Worm (Caenorhabditis elegans): ENCODE data around the gene F28B4.3.

The F28B4.3 gene

DNA sequence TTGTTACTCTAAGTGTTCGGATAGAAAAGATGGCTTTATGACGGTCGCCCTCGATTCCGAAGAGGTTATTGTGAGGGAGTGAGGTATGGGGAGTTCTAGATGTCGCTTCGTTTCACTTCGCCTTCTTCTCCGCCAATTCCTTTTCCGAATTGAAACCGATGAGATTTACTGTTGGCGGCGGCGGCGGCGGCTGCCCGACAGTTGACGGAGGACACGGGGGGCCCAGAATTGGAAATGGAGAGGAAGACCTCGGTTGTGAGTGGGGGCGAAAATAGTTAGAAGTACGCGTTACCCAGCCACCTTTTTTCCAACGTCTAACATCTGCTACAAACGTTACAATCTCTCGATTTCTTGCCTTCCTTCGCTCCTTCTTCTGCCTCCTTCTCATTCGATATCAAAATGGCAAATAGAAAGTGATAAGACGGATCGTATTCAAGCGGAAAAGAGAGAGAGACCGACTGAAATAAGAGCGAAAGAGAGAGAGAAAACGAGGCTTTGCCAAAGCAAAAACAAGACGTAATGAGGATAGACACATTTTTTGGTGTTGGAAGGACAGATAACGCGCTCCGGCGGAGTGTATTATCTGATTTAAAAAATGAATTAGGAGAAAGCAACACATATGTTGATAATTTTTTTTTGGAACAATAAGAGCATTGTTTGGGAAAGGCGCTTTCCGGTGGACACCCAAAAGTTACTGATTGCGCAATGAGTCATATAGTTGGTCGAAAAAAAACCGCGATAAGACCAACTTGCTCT is 17.0 kb downstream of the F28B4.3 start:
- TF ChIP-seq pes-1 (GFP tag; IDR thresholded peaks at IDR 0.05) (no peak), tbx-37 (GFP tag; conservative IDR thresholded peaks at IDR 0.05) (no peak), sea-1 (GFP tag; conservative IDR thresholded peaks at IDR 0.05) (no peak), hnd-1 (tag; optimal IDR thresholded peaks at IDR 0.05) (no peak), flt-1 (GFP tag; IDR thresholded peaks at IDR 0.05) (no peak), hmg-4 (GFP tag; optimal IDR thresholded peaks at IDR 0.05) (no peak), ama-1 (optimal IDR thresholded peaks at IDR 0.05) (no peak)

- TF ChIP-seq tbx-37 (GFP tag; conservative IDR thresholded peaks at IDR 0.05) (no peak), tbx-11 (GFP tag; IDR thresholded peaks at IDR 0.05) (no peak), aly-1 (tag; optimal IDR thresholded peaks at IDR 0.05) (no peak), ceh-13 (GFP tag; optimal IDR thresholded peaks at IDR 0.05) (no peak), flt-1 (GFP tag; IDR thresholded peaks at IDR 0.05) (no peak), tra-4 (tag; optimal IDR thresholded peaks at IDR 0.05) (no peak), ceh-36 (tag; optimal IDR thresholded peaks at IDR 0.05) (no peak), hmg-4 (GFP tag; optimal IDR thresholded peaks at IDR 0.05) (no peak), hmbx-1 (tag; optimal IDR thresholded peaks at IDR 0.05) (no peak), sea-1 (GFP tag; conservative IDR thresholded peaks at IDR 0.05) (no peak), ama-1 (optimal IDR thresholded peaks at IDR 0.05) (no peak)
Observed at ce11 chrX:3216698-3217097, 18.5 kb downstream of the F28B4.3 start.

- TF ChIP-seq flt-1 (GFP tag; IDR thresholded peaks at IDR 0.05) (no peak), ama-1 (optimal IDR thresholded peaks at IDR 0.05) (no peak), tbx-37 (GFP tag; conservative IDR thresholded peaks at IDR 0.05) (no peak), ets-7 (tag; optimal IDR thresholded peaks at IDR 0.05) (no peak), hmg-4 (GFP tag; optimal IDR thresholded peaks at IDR 0.05) (no peak), scrt-1 (GFP tag; IDR thresholded peaks at IDR 0.05) (no peak), ceh-36 (tag; optimal IDR thresholded peaks at IDR 0.05) (no peak)
Observed at ce11 chrX:3209523-3209922, 25.7 kb downstream of the F28B4.3 start, which contains the start of gene F28B4.4. Gene F28B4.4, minus strand, starts transcription at chrX:3209623.

DNA sequence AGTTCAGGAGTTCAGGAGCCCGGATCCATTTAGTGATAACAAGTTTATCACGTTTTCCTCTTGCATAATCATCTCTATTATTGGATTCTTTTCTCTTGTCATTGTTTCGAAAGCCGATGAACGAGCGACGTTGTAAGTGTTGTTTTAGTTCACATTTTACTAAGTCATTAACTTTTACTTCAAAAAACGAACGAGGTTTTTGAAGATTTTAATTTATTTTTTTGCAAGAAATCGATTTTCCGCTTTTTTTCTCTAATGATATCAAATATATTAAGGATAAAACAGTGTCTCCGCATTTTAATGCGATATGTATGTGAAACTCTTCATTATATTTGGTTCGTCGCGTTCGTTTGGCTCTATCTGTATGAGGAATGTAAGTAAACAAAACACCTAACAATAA is 30.4 kb downstream of the F28B4.3 start, which contains the start of gene F28B4.1:
TSS of gene F28B4.1 (plus strand) at position 301 of the 400 bp plus-strand sequence.
- TF ChIP-seq hmg-4 (GFP tag; optimal IDR thresholded peaks at IDR 0.05), result no peak
- no peak for TF ChIP-seq flt-1 (GFP tag; IDR thresholded peaks at IDR 0.05)
- TF ChIP-seq hmbx-1 (tag; optimal IDR thresholded peaks at IDR 0.05), result no peak
- TF ChIP-seq pes-1 (GFP tag; IDR thresholded peaks at IDR 0.05), result no peak
- no peak for TF ChIP-seq sea-1 (GFP tag; conservative IDR thresholded peaks at IDR 0.05)
- TF ChIP-seq hnd-1 (tag; optimal IDR thresholded peaks at IDR 0.05), result no peak
- TF ChIP-seq ceh-36 (tag; optimal IDR thresholded peaks at IDR 0.05), result no peak

DNA sequence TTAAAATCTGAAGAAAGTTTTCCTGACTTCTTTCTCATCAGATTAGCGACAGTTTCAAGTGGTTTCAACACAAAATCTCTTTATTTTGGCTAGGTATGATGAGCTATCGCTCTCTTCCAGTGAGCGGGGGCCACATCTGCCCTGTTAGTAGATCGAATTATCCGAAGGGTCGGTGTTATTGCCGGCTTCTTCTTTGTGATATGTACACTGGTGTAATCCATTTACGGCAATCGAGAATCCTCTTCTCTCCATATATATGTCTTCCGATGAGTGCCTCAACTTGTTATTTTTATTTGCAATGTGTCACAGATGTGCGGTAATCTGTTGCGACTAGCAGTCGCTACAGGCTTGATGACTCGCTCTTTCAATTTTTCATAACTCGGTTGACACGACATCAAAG is 32.9 kb downstream of the F28B4.3 start:
- TF ChIP-seq ceh-13 (GFP tag; optimal IDR thresholded peaks at IDR 0.05) (no peak), F13C5.2 (tag; optimal IDR thresholded peaks at IDR 0.05) (no peak), sea-1 (GFP tag; conservative IDR thresholded peaks at IDR 0.05) (no peak), tbx-11 (GFP tag; IDR thresholded peaks at IDR 0.05) (no peak), hmbx-1 (tag; optimal IDR thresholded peaks at IDR 0.05) (no peak), pes-1 (GFP tag; IDR thresholded peaks at IDR 0.05) (no peak), flt-1 (GFP tag; IDR thresholded peaks at IDR 0.05) (no peak), hmg-4 (GFP tag; optimal IDR thresholded peaks at IDR 0.05) (no peak), scrt-1 (GFP tag; IDR thresholded peaks at IDR 0.05) (no peak)

DNA sequence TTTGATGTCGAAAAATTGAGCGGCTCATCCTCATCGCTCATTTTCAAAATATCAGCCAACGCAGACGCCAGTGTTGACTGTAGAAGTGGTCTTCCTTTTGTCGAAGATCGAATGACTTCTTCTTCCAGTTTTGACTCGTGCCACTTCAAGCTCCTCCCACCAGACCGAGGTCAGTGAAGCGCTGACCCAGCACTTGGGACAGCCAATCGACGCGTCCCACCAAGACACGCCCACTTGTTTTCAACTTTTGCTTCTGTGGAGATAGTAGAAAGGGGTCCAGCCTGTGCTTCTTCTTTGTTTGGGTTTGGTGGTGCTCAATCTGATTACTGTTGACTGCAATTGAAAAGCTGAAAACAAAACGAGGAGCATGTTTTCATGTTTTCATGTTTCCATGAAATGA is 36.0 kb downstream of the F28B4.3 start, which contains the start of gene fax-1:
TSS of gene fax-1 (minus strand) at position 101 of the 400 bp plus-strand sequence.
- TF ChIP-seq tbx-11 (GFP tag; IDR thresholded peaks at IDR 0.05) (no peak), hmg-4 (GFP tag; optimal IDR thresholded peaks at IDR 0.05) (no peak), flt-1 (GFP tag; IDR thresholded peaks at IDR 0.05) (no peak), pes-1 (GFP tag; IDR thresholded peaks at IDR 0.05) (no peak), scrt-1 (GFP tag; IDR thresholded peaks at IDR 0.05) (no peak), F13C5.2 (tag; optimal IDR thresholded peaks at IDR 0.05) (no peak), aly-1 (tag; optimal IDR thresholded peaks at IDR 0.05) (no peak), hnd-1 (tag; optimal IDR thresholded peaks at IDR 0.05) (no peak), ceh-36 (tag; optimal IDR thresholded peaks at IDR 0.05) (no peak)

ce11 chrX:3197319-3197718 is 37.9 kb downstream of the F28B4.3 start:
- no peak for TF ChIP-seq ceh-13 (GFP tag; optimal IDR thresholded peaks at IDR 0.05)
- no peak for TF ChIP-seq ceh-36 (tag; optimal IDR thresholded peaks at IDR 0.05)
- TF ChIP-seq F13C5.2 (tag; optimal IDR thresholded peaks at IDR 0.05), result no peak
- no peak for TF ChIP-seq hnd-1 (tag; optimal IDR thresholded peaks at IDR 0.05)

DNA sequence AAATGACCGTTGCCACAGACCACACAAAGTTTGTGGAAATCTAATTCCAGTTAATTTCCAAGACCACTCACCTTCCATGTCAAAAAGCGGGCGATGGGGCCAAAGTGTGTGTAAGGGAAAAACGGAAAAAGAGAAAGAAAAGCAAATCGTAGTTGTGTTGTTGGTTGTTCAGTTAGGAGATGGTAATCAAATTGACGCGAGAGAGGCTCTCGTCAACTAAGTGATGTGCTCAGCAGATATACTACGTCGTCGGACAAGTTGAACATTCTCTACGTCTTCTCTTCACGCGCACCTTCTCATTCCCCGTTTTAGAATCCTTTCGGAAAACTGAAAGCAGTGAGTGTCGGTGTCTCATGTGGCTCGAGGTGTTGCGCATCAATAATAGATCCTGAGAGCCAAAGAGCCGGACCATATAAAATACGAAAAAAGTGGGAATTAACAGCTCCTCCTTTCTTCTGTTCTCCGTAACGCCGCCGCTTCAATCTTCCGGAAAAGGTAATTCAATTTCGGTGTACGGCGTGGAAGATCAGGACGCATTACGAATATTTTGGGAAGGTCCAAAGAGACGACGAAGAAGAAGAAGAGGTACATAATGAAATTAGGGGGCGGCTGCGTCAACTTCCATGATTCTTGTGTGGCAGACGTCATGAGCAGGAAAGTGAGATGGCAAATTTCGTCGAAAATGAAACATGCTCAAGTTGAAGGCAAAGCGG is 43.7 kb downstream of the F28B4.3 start:
- TF ChIP-seq flt-1 (GFP tag; IDR thresholded peaks at IDR 0.05) (no peak), tra-4 (tag; optimal IDR thresholded peaks at IDR 0.05) (no peak), aly-1 (tag; optimal IDR thresholded peaks at IDR 0.05) (no peak), B0310.2 (tag; optimal IDR thresholded peaks at IDR 0.05) (no peak), tbx-37 (GFP tag; conservative IDR thresholded peaks at IDR 0.05) (no peak), ama-1 (optimal IDR thresholded peaks at IDR 0.05) (no peak), hmbx-1 (tag; optimal IDR thresholded peaks at IDR 0.05) (no peak), tbx-11 (GFP tag; IDR thresholded peaks at IDR 0.05) (no peak), hmg-4 (GFP tag; optimal IDR thresholded peaks at IDR 0.05) (no peak), scrt-1 (GFP tag; IDR thresholded peaks at IDR 0.05) (no peak), hnd-1 (tag; optimal IDR thresholded peaks at IDR 0.05) (no peak), sea-1 (GFP tag; conservative IDR thresholded peaks at IDR 0.05) (no peak), ets-7 (tag; optimal IDR thresholded peaks at IDR 0.05) (no peak), pes-1 (GFP tag; IDR thresholded peaks at IDR 0.05) (no peak)

Measured in whole organism, early embryonic.